Worm (Caenorhabditis elegans): ENCODE results near the gene AH9.6.

ce11 chrX:2304496-2304895 is 36.6 kb upstream of the AH9.6 start:
- TF ChIP-seq let-607 (tag; optimal IDR thresholded peaks at IDR 0.05) (no peak), ztf-18 (tag; optimal IDR thresholded peaks at IDR 0.05) (no peak), unc-62 (GFP tag; optimal IDR thresholded peaks at IDR 0.05) (no peak)
